Worm (Caenorhabditis elegans) whole organism, L4/young adult: ENCODE data around the gene T01D3.6.
A peak's percentile ranks its signal among the peaks of the same experiment; 100 is the strongest.

Experiments used
- W03F9.2 ChIP-seq: fragments of 150-350 bp; optimal IDR thresholded peaks from 2 replicates; lab custom pipeline; 2014; ENCODE audit warnings: missing biosample characterization, missing genetic modification characterization
- dao-5 ChIP-seq: sonication (generic microtip); optimal IDR thresholded peaks from 2 replicates; lab custom pipeline; 2016; ENCODE audit warnings: missing genotype, missing genetic modification characterization, moderate library complexity, missing compliant biosample characterization
- him-1 ChIP-seq: sonication (generic microtip); optimal IDR thresholded peaks from 2 replicates; lab custom pipeline; 2016; ENCODE audit warnings: missing genotype, missing genetic modification reagents, missing genetic modification characterization, missing compliant biosample characterization

Gene T01D3.6

ce11 chrV:13716531-13716930, at the start of gene T01D3.6:
Gene T01D3.6 (plus strand): TSS chrV:13716824.
- TF ChIP-seq him-1 (tag; lab: Kevin White, UChicago) (no peak), dao-5 (tag; lab: Kevin White, UChicago) (no peak), W03F9.2 (no peak)

- TF ChIP-seq him-1 (tag; lab: Kevin White, UChicago): no peak
- no peak for TF ChIP-seq dao-5 (tag; lab: Kevin White, UChicago)
- no peak for TF ChIP-seq W03F9.2
These were observed 48.3 kb upstream of the T01D3.6 start for ce11 chrV:13668337-13668736.

- TF ChIP-seq W03F9.2: no peak
- no peak for TF ChIP-seq him-1 (tag; lab: Kevin White, UChicago)
- no peak for TF ChIP-seq dao-5 (tag; lab: Kevin White, UChicago)
These were observed 47.5 kb upstream of the T01D3.6 start for ce11 chrV:13669170-13669569.

ce11 chrV:13671911-13672639, 44.5 kb upstream of the T01D3.6 start, which contains the start of the genes mip-2 and F58G11.4:
Gene mip-2 (minus strand): TSS chrV:13671958.
Gene F58G11.4 (plus strand): TSS chrV:13672589.
- TF ChIP-seq him-1 (tag; lab: Kevin White, UChicago) (no peak), dao-5 (tag; lab: Kevin White, UChicago) (no peak), W03F9.2 (no peak)

- no peak for TF ChIP-seq dao-5 (tag; lab: Kevin White, UChicago)
- peak; percentile 54 for TF ChIP-seq him-1 (tag; lab: Kevin White, UChicago)
- peak; percentile 85 for TF ChIP-seq W03F9.2
These were observed 38.1 kb upstream of the T01D3.6 start, which contains the start of the genes tag-65 and ccz-1 for ce11 chrV:13678542-13678941. Gene tag-65 (minus strand): TSS chrV:13678587. Gene ccz-1 (plus strand): TSS chrV:13678875.

- no peak for TF ChIP-seq him-1 (tag; lab: Kevin White, UChicago)
- TF ChIP-seq W03F9.2: no peak
- no peak for TF ChIP-seq dao-5 (tag; lab: Kevin White, UChicago)
These were observed 36.8 kb upstream of the T01D3.6 start for ce11 chrV:13679859-13680258.

- TF ChIP-seq him-1 (tag; lab: Kevin White, UChicago): no peak
- TF ChIP-seq W03F9.2: no peak
- no peak for TF ChIP-seq dao-5 (tag; lab: Kevin White, UChicago)
These were observed 35.2 kb upstream of the T01D3.6 start for ce11 chrV:13681445-13681844.

- no peak for TF ChIP-seq dao-5 (tag; lab: Kevin White, UChicago)
- TF ChIP-seq him-1 (tag; lab: Kevin White, UChicago): no peak
- TF ChIP-seq W03F9.2: no peak
These were observed 30.1 kb upstream of the T01D3.6 start for ce11 chrV:13686513-13686912.

- TF ChIP-seq W03F9.2 (no peak), him-1 (tag; lab: Kevin White, UChicago) (no peak), dao-5 (tag; lab: Kevin White, UChicago) (no peak)
These were observed 29.1 kb upstream of the T01D3.6 start for ce11 chrV:13687504-13687903.

- TF ChIP-seq dao-5 (tag; lab: Kevin White, UChicago): no peak
- no peak for TF ChIP-seq W03F9.2
- no peak for TF ChIP-seq him-1 (tag; lab: Kevin White, UChicago)
These were observed 27.0 kb upstream of the T01D3.6 start, which contains the start of gene T01D3.1 for ce11 chrV:13689592-13689991. Gene T01D3.1 (plus strand): TSS chrV:13689892.

ce11 chrV:13690276-13690675, 26.3 kb upstream of the T01D3.6 start:
- no peak for TF ChIP-seq him-1 (tag; lab: Kevin White, UChicago)
- no peak for TF ChIP-seq dao-5 (tag; lab: Kevin White, UChicago)
- TF ChIP-seq W03F9.2: no peak

- no peak for TF ChIP-seq dao-5 (tag; lab: Kevin White, UChicago)
- TF ChIP-seq him-1 (tag; lab: Kevin White, UChicago): no peak
- TF ChIP-seq W03F9.2: no peak
These were observed 22.5 kb upstream of the T01D3.6 start for ce11 chrV:13694103-13694502.

- no peak for TF ChIP-seq him-1 (tag; lab: Kevin White, UChicago)
- TF ChIP-seq W03F9.2: no peak
- TF ChIP-seq dao-5 (tag; lab: Kevin White, UChicago): no peak
These were observed 12.7 kb upstream of the T01D3.6 start, which contains the start of gene T01D3.3 for ce11 chrV:13703960-13704359. Gene T01D3.3 (plus strand): TSS chrV:13704271.

- TF ChIP-seq him-1 (tag; lab: Kevin White, UChicago): no peak
- TF ChIP-seq dao-5 (tag; lab: Kevin White, UChicago): no peak
- TF ChIP-seq W03F9.2: no peak
These were observed 9.3 kb upstream of the T01D3.6 start, which contains the start of gene hlh-34 for ce11 chrV:13707295-13707694. Gene hlh-34 (minus strand): TSS chrV:13707395.
